Fruit fly (Drosophila melanogaster) whole organism, adult: Measurements from ENCODE around the gene pav.

Source experiments
- CG11617 ChIP-seq: fragments of 200-800 bp; sonication (Bioruptor generic); optimal IDR thresholded peaks from 2 replicates; lab custom pipeline; 2017; ENCODE audit warnings: mild to moderate bottlenecking, missing biosample characterization, missing genetic modification reagents, missing genetic modification characterization
- CG12768 ChIP-seq: fragments of 200-800 bp; sonication (Bioruptor generic); optimal IDR thresholded peaks from 2 replicates; lab custom pipeline; 2017; ENCODE audit warnings: missing biosample characterization, missing genetic modification characterization, mild to moderate bottlenecking, moderate library complexity, missing genetic modification reagents
- CG14711 ChIP-seq: fragments of 200-800 bp; sonication (Bioruptor generic); optimal IDR thresholded peaks from 2 replicates; lab custom pipeline; 2018; ENCODE audit warnings: missing biosample characterization, mild to moderate bottlenecking, missing genetic modification characterization, moderate library complexity
- CG1620 ChIP-seq: fragments of 200-800 bp; sonication (Bioruptor generic); optimal IDR thresholded peaks from 2 replicates; lab custom pipeline; 2016; ENCODE audit warnings: missing biosample characterization, missing genetic modification characterization
- CG33017 ChIP-seq: fragments of 200-800 bp; sonication (Bioruptor generic); optimal IDR thresholded peaks from 2 replicates; lab custom pipeline; 2018; ENCODE audit warnings: missing biosample characterization, mild to moderate bottlenecking, missing genetic modification characterization, moderate library complexity
- CG5204 ChIP-seq: fragments of 200-800 bp; sonication (Bioruptor generic); optimal IDR thresholded peaks from 2 replicates; lab custom pipeline; 2016; ENCODE audit warnings: missing biosample characterization, missing genetic modification characterization
- CG7045 ChIP-seq: fragments of 200-800 bp; sonication (Bioruptor generic); optimal IDR thresholded peaks from 2 replicates; lab custom pipeline; 2017; ENCODE audit warnings: missing biosample characterization, mild to moderate bottlenecking, missing genetic modification characterization
- CG7101 ChIP-seq: fragments of 200-800 bp; sonication (Bioruptor generic); optimal IDR thresholded peaks from 2 replicates; lab custom pipeline; 2018; ENCODE audit warnings: missing biosample characterization, mild to moderate bottlenecking, missing genetic modification characterization, moderate library complexity
- Clk ChIP-seq: fragments of 200-800 bp; sonication (Bioruptor generic); optimal IDR thresholded peaks from 2 replicates; lab custom pipeline; 2017; ENCODE audit warnings: missing biosample characterization, missing genetic modification characterization
- Crg-1 ChIP-seq: fragments of 200-800 bp; sonication (Bioruptor generic); optimal IDR thresholded peaks from 2 replicates; lab custom pipeline; 2016; ENCODE audit warnings: missing biosample characterization, missing genetic modification characterization
- Hr96 ChIP-seq: fragments of 200-800 bp; sonication (Bioruptor generic); optimal IDR thresholded peaks from 2 replicates; lab custom pipeline; 2016; ENCODE audit warnings: missing biosample characterization, missing genetic modification characterization
- Mnt ChIP-seq: fragments of 200-800 bp; sonication (Bioruptor generic); optimal IDR thresholded peaks from 2 replicates; lab custom pipeline; 2016; ENCODE audit warnings: missing biosample characterization, mild to moderate bottlenecking, missing genetic modification characterization
- bab1 ChIP-seq: fragments of 200-800 bp; sonication (Bioruptor generic); optimal IDR thresholded peaks from 3 replicates; lab custom pipeline; 2019; ENCODE audit warnings: missing biosample characterization, mild to moderate bottlenecking, missing genetic modification characterization, moderate library complexity
- cic ChIP-seq: fragments of 200-800 bp; sonication (Bioruptor generic); optimal IDR thresholded peaks from 2 replicates; lab custom pipeline; 2017; ENCODE audit warnings: missing biosample characterization, mild to moderate bottlenecking, missing genetic modification characterization, moderate library complexity
- cnc ChIP-seq, 2 experiments: fragments of >200 bp; optimal IDR thresholded peaks; 2 replicates each; lab custom pipeline; 2017
- kay ChIP-seq: fragments of 200-800 bp; sonication (Bioruptor generic); peaks from one replicate; lab custom pipeline; 2016; ENCODE audit warnings: missing biosample characterization, missing genetic modification characterization, borderline replicate concordance
- ovo ChIP-seq: fragments of 200-800 bp; sonication (Bioruptor generic); optimal IDR thresholded peaks from 2 replicates; lab custom pipeline; 2016; ENCODE audit warnings: missing biosample characterization, missing genetic modification characterization
- pad ChIP-seq: fragments of 200-800 bp; sonication (Bioruptor generic); optimal IDR thresholded peaks from 3 replicates; lab custom pipeline; 2017; ENCODE audit warnings: missing biosample characterization, missing genetic modification characterization, mild to moderate bottlenecking, moderate library complexity, missing genetic modification reagents
- tj ChIP-seq: fragments of 200-800 bp; sonication (Bioruptor generic); optimal IDR thresholded peaks from 3 replicates; lab custom pipeline; 2017; ENCODE audit warnings: missing biosample characterization, mild to moderate bottlenecking, missing genetic modification characterization, moderate library complexity
- toe ChIP-seq: fragments of 200-800 bp; sonication (Bioruptor generic); optimal IDR thresholded peaks from 2 replicates; lab custom pipeline; 2016; ENCODE audit warnings: missing biosample characterization, missing genetic modification characterization

Gene pav

dm6 chr3L:4212815-4213214 lies 29.7 kb upstream of the pav start, which contains the start of gene Cpr64Ac:
Cpr64Ac (minus strand) TSS chr3L:4212915.
- no peak for TF ChIP-seq ovo (GFP tag; lab: Kevin White, UChicago)
- no peak for TF ChIP-seq CG14711 (tag; lab: Kevin White, UChicago)
- no peak for TF ChIP-seq kay (GFP tag; lab: Kevin White, UChicago)
- no peak for TF ChIP-seq CG11617 (GFP tag; lab: Kevin White, UChicago)
- TF ChIP-seq CG33017 (tag; lab: Kevin White, UChicago), result no peak

- no peak for TF ChIP-seq Mnt (GFP tag; lab: Kevin White, UChicago)
- no peak for TF ChIP-seq cic
- TF ChIP-seq CG1620 (GFP tag; lab: Kevin White, UChicago), result no peak
- no peak for TF ChIP-seq Crg-1
- no peak for TF ChIP-seq Clk (GFP tag; lab: Kevin White, UChicago)
- TF ChIP-seq kay (GFP tag; lab: Kevin White, UChicago), result no peak
- TF ChIP-seq CG12768 (GFP tag; lab: Kevin White, UChicago), result no peak
- TF ChIP-seq toe, result no peak
- TF ChIP-seq CG5204, result no peak
- TF ChIP-seq CG7045 (GFP tag; lab: Kevin White, UChicago), result no peak
- no peak for TF ChIP-seq CG7101 (tag; lab: Kevin White, UChicago)
- TF ChIP-seq Hr96 (GFP tag; lab: Kevin White, UChicago), result no peak
- no peak for TF ChIP-seq cnc (optimal IDR thresholded peaks at IDR 0.05; lab: Kevin White, UChicago)
Observed at dm6 chr3L:4215079-4215478, 27.5 kb upstream of the pav start, which contains the start of gene Cpr64Ad. Cpr64Ad (plus strand) TSS chr3L:4215379.

- TF ChIP-seq toe, result no peak
- TF ChIP-seq CG5204, result no peak
- no peak for TF ChIP-seq ovo (GFP tag; lab: Kevin White, UChicago)
- no peak for TF ChIP-seq bab1 (GFP tag; lab: Kevin White, UChicago)
- TF ChIP-seq kay (GFP tag; lab: Kevin White, UChicago), result peak; percentile 73
- TF ChIP-seq CG12768 (GFP tag; lab: Kevin White, UChicago), result peak; percentile 23
- no peak for TF ChIP-seq Hr96 (GFP tag; lab: Kevin White, UChicago)
- peak; percentile 8 for TF ChIP-seq CG33017 (tag; lab: Kevin White, UChicago)
- no peak for TF ChIP-seq CG14711 (tag; lab: Kevin White, UChicago)
- no peak for TF ChIP-seq CG11617 (GFP tag; lab: Kevin White, UChicago)
- TF ChIP-seq Crg-1, result no peak
- TF ChIP-seq CG7101 (tag; lab: Kevin White, UChicago), result no peak
- no peak for TF ChIP-seq Mnt (GFP tag; lab: Kevin White, UChicago)
- peak in 1 of 2 experiments; percentile 47 for TF ChIP-seq cnc (optimal IDR thresholded peaks at IDR 0.05; lab: Kevin White, UChicago)
- TF ChIP-seq pad (GFP tag; lab: Kevin White, UChicago), result no peak
- TF ChIP-seq Clk (GFP tag; lab: Kevin White, UChicago), result no peak
- TF ChIP-seq tj (GFP tag; lab: Kevin White, UChicago), result no peak
- TF ChIP-seq cic, result peak; percentile 59
- no peak for TF ChIP-seq CG7045 (GFP tag; lab: Kevin White, UChicago)
- no peak for TF ChIP-seq CG1620 (GFP tag; lab: Kevin White, UChicago)
Observed at dm6 chr3L:4219291-4220228, 23.0 kb upstream of the pav start.

dm6 chr3L:4220679-4221078 lies 21.9 kb upstream of the pav start:
- TF ChIP-seq tj (GFP tag; lab: Kevin White, UChicago) (peak; percentile 71), toe (no peak)

- no peak for TF ChIP-seq Crg-1
- TF ChIP-seq CG7045 (GFP tag; lab: Kevin White, UChicago), result peak; percentile 50
- TF ChIP-seq CG11617 (GFP tag; lab: Kevin White, UChicago), result no peak
- peak; percentile 6 for TF ChIP-seq CG14711 (tag; lab: Kevin White, UChicago)
- TF ChIP-seq CG1620 (GFP tag; lab: Kevin White, UChicago), result no peak
- peak; percentile 54 for TF ChIP-seq pad (GFP tag; lab: Kevin White, UChicago)
- TF ChIP-seq bab1 (GFP tag; lab: Kevin White, UChicago), result no peak
- no peak for TF ChIP-seq kay (GFP tag; lab: Kevin White, UChicago)
- TF ChIP-seq tj (GFP tag; lab: Kevin White, UChicago), result peak; percentile 84
- TF ChIP-seq Hr96 (GFP tag; lab: Kevin White, UChicago), result no peak
- TF ChIP-seq CG33017 (tag; lab: Kevin White, UChicago), result peak; percentile 59
- peak; percentile 99 for TF ChIP-seq cic
- TF ChIP-seq cnc (optimal IDR thresholded peaks at IDR 0.05; lab: Kevin White, UChicago), result no peak
- no peak for TF ChIP-seq toe
- TF ChIP-seq CG7101 (tag; lab: Kevin White, UChicago), result peak; percentile 10
- no peak for TF ChIP-seq Clk (GFP tag; lab: Kevin White, UChicago)
- no peak for TF ChIP-seq ovo (GFP tag; lab: Kevin White, UChicago)
- TF ChIP-seq CG5204, result no peak
- peak; percentile 83 for TF ChIP-seq Mnt (GFP tag; lab: Kevin White, UChicago)
- TF ChIP-seq CG12768 (GFP tag; lab: Kevin White, UChicago), result peak; percentile 82
Observed at dm6 chr3L:4221226-4221770, 21.2 kb upstream of the pav start.
